Fruit fly (Drosophila melanogaster): ENCODE measurements around the gene CG10864.

Gene CG10864

DNA sequence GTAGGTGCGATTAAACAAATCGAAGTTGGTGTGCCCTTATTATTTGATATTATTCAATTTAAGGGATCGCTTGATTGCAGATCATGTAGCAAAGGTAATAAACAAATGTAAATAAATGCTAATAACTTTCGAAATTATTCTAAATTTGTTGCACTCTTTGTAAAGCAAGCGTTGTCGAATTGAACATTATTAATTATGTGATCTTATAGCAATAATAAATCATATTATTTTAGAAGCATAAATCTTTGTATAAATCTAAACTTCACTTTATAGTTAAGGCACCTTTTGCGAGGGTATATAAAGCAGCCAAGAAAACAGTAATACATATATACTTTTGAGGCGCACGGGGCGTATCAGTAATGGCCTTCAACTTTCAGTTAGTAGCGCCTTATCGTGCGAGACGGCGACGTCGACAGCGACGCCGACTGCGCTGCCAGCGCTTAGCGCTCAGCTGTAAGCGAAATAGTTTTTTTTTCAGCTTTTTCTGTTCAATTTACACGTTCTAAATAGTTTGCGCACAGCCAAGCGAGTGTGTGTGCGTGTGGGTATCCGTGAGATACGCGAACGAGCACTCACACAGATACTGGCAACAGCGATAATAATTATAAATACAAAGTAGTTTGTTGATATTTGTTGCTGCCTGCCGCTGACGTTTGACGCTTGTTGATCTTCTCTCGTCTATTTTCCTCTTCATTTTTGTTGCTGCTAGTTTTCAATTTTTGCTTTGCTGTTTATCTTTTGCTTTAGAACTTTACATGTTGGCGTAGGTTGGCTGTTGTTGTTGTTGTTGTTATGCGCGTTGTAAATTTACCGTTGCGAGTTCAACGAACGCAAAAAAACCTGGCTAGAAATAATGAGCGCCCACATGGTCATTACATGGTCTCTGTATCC lies 27.6 kb upstream of the CG10864 start (continued):
- TF ChIP-seq CG14050 (GFP tag; IDR thresholded peaks at IDR 0.05) = no peak
- TF ChIP-seq CG4854 (GFP tag; optimal IDR thresholded peaks at IDR 0.05) = peak; percentile 13
- peak; percentile 89 for TF ChIP-seq Med (GFP tag)
- no peak for TF ChIP-seq Antp (GFP tag; optimal IDR thresholded peaks at IDR 0.05)
- TF ChIP-seq tio (GFP tag; optimal IDR thresholded peaks at IDR 0.05) = peak; percentile 21
- TF ChIP-seq fu2 (GFP tag; optimal IDR thresholded peaks at IDR 0.05) = no peak
- TF ChIP-seq CG13424 (tag; optimal IDR thresholded peaks at IDR 0.05) = peak; percentile 44
- TF ChIP-seq Hr78 (GFP tag; optimal IDR thresholded peaks at IDR 0.05) = peak in 1 of 2 experiments; percentile 2
- TF ChIP-seq CG8281 (tag; optimal IDR thresholded peaks at IDR 0.05) = peak; percentile 6
- TF ChIP-seq Dll (GFP tag; IDR thresholded peaks at IDR 0.05; ENCODE audit: partially characterized antibody) = no peak
- no peak for TF ChIP-seq mld (GFP tag; IDR thresholded peaks at IDR 0.05; ENCODE audit: partially characterized antibody)
- 0 out of 3 replicates have a peak, but pooled peaks have one; percentile 13 for TF ChIP-seq Aef1 (GFP tag; IDR thresholded peaks at IDR 0.05)
- TF ChIP-seq CG12942 (GFP tag; optimal IDR thresholded peaks at IDR 0.05) = peak; percentile 13
- TF ChIP-seq crol (GFP tag; IDR thresholded peaks at IDR 0.05) = no peak
- no peak for TF ChIP-seq Rx (GFP tag; IDR thresholded peaks at IDR 0.05)
- peak; percentile 22 for TF ChIP-seq shn (GFP tag; optimal IDR thresholded peaks at IDR 0.05)
- peak; percentile 45 for TF ChIP-seq CG9817 (tag; optimal IDR thresholded peaks at IDR 0.05)
- peak; percentile 16 for TF ChIP-seq CG13123 (GFP tag; optimal IDR thresholded peaks at IDR 0.05)
- no peak for TF ChIP-seq fd102C (GFP tag; optimal IDR thresholded peaks at IDR 0.05)
- TF ChIP-seq ems (GFP tag; optimal IDR thresholded peaks at IDR 0.05) = no peak
- no peak for TF ChIP-seq luna (GFP tag; optimal IDR thresholded peaks at IDR 0.05)
- no peak for TF ChIP-seq Sry-δ (GFP tag; optimal IDR thresholded peaks at IDR 0.05)
- TF ChIP-seq gsb (GFP tag; IDR thresholded peaks at IDR 0.05) = 0 out of 2 replicates have a peak, but pooled peaks have one; percentile 8
- TF ChIP-seq NFAT (GFP tag; IDR thresholded peaks at IDR 0.05) = peak; percentile 38; the same call in 1 of the 2 replicates
- TF ChIP-seq danr (GFP tag; IDR thresholded peaks at IDR 0.05) = no peak
- TF ChIP-seq CG10147 (GFP tag; optimal IDR thresholded peaks at IDR 0.05) = peak; percentile 59
- TF ChIP-seq zen (tag; optimal IDR thresholded peaks at IDR 0.05) = peak; percentile 2
- peak; percentile 9 for TF ChIP-seq slp2 (GFP tag; optimal IDR thresholded peaks at IDR 0.05)
- peak; percentile 20 for TF ChIP-seq NK7.1 (GFP tag; optimal IDR thresholded peaks at IDR 0.05)
- TF ChIP-seq sob (GFP tag; IDR thresholded peaks at IDR 0.05) = peak; percentile 64
- peak; percentile 63 for TF ChIP-seq ara (GFP tag; IDR thresholded peaks at IDR 0.05)
- peak; percentile 65 for TF ChIP-seq CG4360 (GFP tag; IDR thresholded peaks at IDR 0.05)
- peak; percentile 42 for TF ChIP-seq CG1529 (GFP tag; optimal IDR thresholded peaks at IDR 0.05)
- TF ChIP-seq Sry-β (GFP tag; optimal IDR thresholded peaks at IDR 0.05) = no peak
- TF ChIP-seq p53 (GFP tag; optimal IDR thresholded peaks at IDR 0.05) = peak; percentile 39
- TF ChIP-seq CG17361 (GFP tag; IDR thresholded peaks at IDR 0.05) = peak; percentile 62
- peak; percentile 25 for TF ChIP-seq Chrac-16 (GFP tag; optimal IDR thresholded peaks at IDR 0.05)
- no peak for TF ChIP-seq CG15073 (GFP tag; optimal IDR thresholded peaks at IDR 0.05)
- TF ChIP-seq CG10654 (GFP tag; optimal IDR thresholded peaks at IDR 0.05) = peak; percentile 35
- TF ChIP-seq Dip2 (GFP tag; IDR thresholded peaks at IDR 0.05) = no peak
- TF ChIP-seq sd (tag; optimal IDR thresholded peaks at IDR 0.05) = peak; percentile 77
- TF ChIP-seq CG13775 (GFP tag; optimal IDR thresholded peaks at IDR 0.05) = peak; percentile 13
- TF ChIP-seq ranshi (GFP tag; IDR thresholded peaks at IDR 0.05) = peak; percentile 30; the same call in 1 of the 2 replicates
- TF ChIP-seq CG15601 (tag; optimal IDR thresholded peaks at IDR 0.05) = peak; percentile 74
- TF ChIP-seq HmgZ (tag; optimal IDR thresholded peaks at IDR 0.05) = peak; percentile 62
- peak; percentile 44 for TF ChIP-seq CG11723 (GFP tag; optimal IDR thresholded peaks at IDR 0.05)
- TF ChIP-seq bsh (GFP tag; optimal IDR thresholded peaks at IDR 0.05) = peak in 1 of 2 experiments; percentile 62
- TF ChIP-seq dpn (GFP tag; optimal IDR thresholded peaks at IDR 0.05) = peak; percentile 22 to 35
- peak; percentile 41; the same call in 1 of the 2 replicates for TF ChIP-seq CG6689 (GFP tag; IDR thresholded peaks at IDR 0.05)

Measured in whole organism, embryonic.